Fruit fly (Drosophila melanogaster) whole organism, embryonic: Measurements from ENCODE around the gene CG15362.
A peak's percentile ranks its signal among the peaks of the same experiment; 100 is the strongest.

Experiments
- Adf1 ChIP-seq: fragments of 200-800 bp; sonication (Bioruptor generic); IDR thresholded peaks from 2 replicates; pipeline ENCODE4 v1.3.6; 2022; ENCODE audit warnings: missing biosample characterization, missing genetic modification characterization
- BtbVII ChIP-seq: fragments of 200-800 bp; sonication (Bioruptor generic); optimal IDR thresholded peaks from 3 replicates; lab custom pipeline; 2017; ENCODE audit warnings: missing biosample characterization, mild to moderate bottlenecking, missing genetic modification characterization
- CG10321 ChIP-seq: fragments of 200-800 bp; sonication (Bioruptor generic); IDR thresholded peaks from 2 replicates; pipeline ENCODE4 v1.3.6; 2022; ENCODE audit warnings: missing biosample characterization, missing genetic modification characterization
- CG10979 ChIP-seq: fragments of 200-800 bp; sonication (Bioruptor generic); optimal IDR thresholded peaks from 2 replicates; lab custom pipeline; 2018; ENCODE audit warnings: missing biosample characterization, mild to moderate bottlenecking, missing genetic modification characterization, moderate library complexity
- CG11398 ChIP-seq: fragments of 200-800 bp; sonication (Bioruptor generic); optimal IDR thresholded peaks from 2 replicates; lab custom pipeline; 2016; ENCODE audit warnings: missing biosample characterization, missing genetic modification characterization
- CG11456 ChIP-seq: fragments of 200-800 bp; sonication (Bioruptor generic); IDR thresholded peaks from 3 replicates; pipeline ENCODE4 v1.3.6; 2022; ENCODE audit warnings: missing biosample characterization, missing genetic modification characterization
- CG11695 ChIP-seq: fragments of 200-800 bp; sonication (Bioruptor generic); IDR thresholded peaks from 3 replicates; pipeline ENCODE4 v1.3.6; 2022; ENCODE audit warnings: missing biosample characterization, missing genetic modification characterization
- CG11723 ChIP-seq: fragments of 200-800 bp; sonication (Bioruptor generic); optimal IDR thresholded peaks from 2 replicates; lab custom pipeline; 2017; ENCODE audit warnings: missing biosample characterization, mild to moderate bottlenecking, missing genetic modification characterization
- CG12219 ChIP-seq: fragments of 200-800 bp; sonication (Bioruptor generic); optimal IDR thresholded peaks from 3 replicates; lab custom pipeline; 2018; ENCODE audit warnings: missing biosample characterization, mild to moderate bottlenecking, missing genetic modification characterization
- CG14014 ChIP-seq: fragments of 200-800 bp; sonication (Bioruptor generic); IDR thresholded peaks from 2 replicates; pipeline ENCODE4 v1.3.6; 2022; ENCODE audit warnings: missing biosample characterization, missing genetic modification characterization
- CG17829 ChIP-seq: fragments of 200-800 bp; optimal IDR thresholded peaks from 2 replicates; lab custom pipeline; 2019; ENCODE audit warnings: missing biosample characterization, mild to moderate bottlenecking, missing genetic modification characterization, moderate library complexity
- CG1832 ChIP-seq: fragments of 200-800 bp; sonication (Bioruptor generic); optimal IDR thresholded peaks from 2 replicates; lab custom pipeline; 2017; ENCODE audit warnings: missing biosample characterization, mild to moderate bottlenecking, missing genetic modification characterization, inconsistent platforms
- CG18619 ChIP-seq: fragments of 200-800 bp; sonication (Bioruptor generic); optimal IDR thresholded peaks from 3 replicates; lab custom pipeline; 2017; ENCODE audit warnings: missing biosample characterization, mild to moderate bottlenecking, missing genetic modification characterization
- CG2199 ChIP-seq: fragments of 200-800 bp; sonication (Bioruptor generic); IDR thresholded peaks from 3 replicates; pipeline ENCODE4 v1.3.6; 2022; ENCODE audit warnings: missing biosample characterization, missing genetic modification characterization
- CG3995 ChIP-seq: fragments of 200-800 bp; sonication (Bioruptor generic); optimal IDR thresholded peaks from 3 replicates; lab custom pipeline; 2016; ENCODE audit warnings: missing biosample characterization, missing genetic modification characterization
- CG4360 ChIP-seq: fragments of 200-800 bp; sonication (Bioruptor generic); IDR thresholded peaks from 2 replicates; pipeline ENCODE4 v1.3.6; 2022; ENCODE audit warnings: missing biosample characterization, missing genetic modification characterization
- CG43689 ChIP-seq: fragments of 200-800 bp; sonication (Bioruptor generic); IDR thresholded peaks from 2 replicates; pipeline ENCODE4 v1.3.6; 2022; ENCODE audit warnings: missing biosample characterization, missing genetic modification characterization
- CG4730 ChIP-seq: fragments of 200-800 bp; sonication (Bioruptor generic); IDR thresholded peaks from 2 replicates; pipeline ENCODE4 v1.3.6; 2022; ENCODE audit warnings: missing biosample characterization, missing genetic modification characterization
- CG8924 ChIP-seq: fragments of 200-800 bp; optimal IDR thresholded peaks from 3 replicates; lab custom pipeline; 2019; ENCODE audit warnings: missing biosample characterization, mild to moderate bottlenecking, missing genetic modification characterization, moderate library complexity
- CG9727 ChIP-seq: fragments of 200-800 bp; sonication (Bioruptor generic); optimal IDR thresholded peaks from 3 replicates; lab custom pipeline; 2017; ENCODE audit warnings: missing biosample characterization, mild to moderate bottlenecking, missing genetic modification characterization
- Dip2 ChIP-seq: fragments of 200-800 bp; sonication (Bioruptor generic); IDR thresholded peaks from 2 replicates; pipeline ENCODE4 v1.3.6; 2022; ENCODE audit warnings: missing biosample characterization, missing genetic modification characterization
- Fer2 ChIP-seq: fragments of 200-800 bp; sonication (Bioruptor generic); optimal IDR thresholded peaks from 2 replicates; lab custom pipeline; 2018; ENCODE audit warnings: missing biosample characterization, mild to moderate bottlenecking, missing genetic modification characterization, moderate library complexity
- GATAe ChIP-seq: fragments of 200-800 bp; sonication (Bioruptor generic); conservative IDR thresholded peaks from 2 replicates; pipeline ENCODE4 v1.3.6; 2022; ENCODE audit warnings: missing biosample characterization, missing genetic modification characterization
- Lhr ChIP-seq: fragments of 200-800 bp; sonication (Bioruptor generic); optimal IDR thresholded peaks from 3 replicates; lab custom pipeline; 2017; ENCODE audit warnings: mild to moderate bottlenecking, missing biosample characterization, missing genetic modification reagents, missing genetic modification characterization
- Lpt ChIP-seq: fragments of >200 bp; optimal IDR thresholded peaks from 2 replicates; lab custom pipeline; 2018; ENCODE audit warnings: missing biosample characterization, missing genetic modification characterization
- NC2β ChIP-seq: fragments of 200-800 bp; sonication (Bioruptor generic); optimal IDR thresholded peaks from 2 replicates; lab custom pipeline; 2016; ENCODE audit warnings: missing biosample characterization, missing genetic modification characterization
- Neu2 ChIP-seq: fragments of 200-800 bp; sonication (Bioruptor generic); optimal IDR thresholded peaks from 3 replicates; lab custom pipeline; 2016; ENCODE audit warnings: missing biosample characterization, missing genetic modification characterization, borderline replicate concordance
- Nf-YC ChIP-seq: fragments of 200-800 bp; optimal IDR thresholded peaks from 3 replicates; lab custom pipeline; 2019; ENCODE audit warnings: missing biosample characterization, mild to moderate bottlenecking, missing genetic modification characterization, moderate library complexity
- Oli ChIP-seq: fragments of 200-800 bp; sonication (Bioruptor generic); optimal IDR thresholded peaks from 2 replicates; lab custom pipeline; 2018; ENCODE audit warnings: missing biosample characterization, mild to moderate bottlenecking, missing genetic modification characterization, moderate library complexity
- Six4 ChIP-seq: fragments of 200-800 bp; sonication (Bioruptor generic); optimal IDR thresholded peaks from 2 replicates; lab custom pipeline; 2016; ENCODE audit warnings: missing biosample characterization, missing genetic modification characterization
- Sox102F ChIP-seq: fragments of 200-800 bp; sonication (Bioruptor generic); optimal IDR thresholded peaks from 2 replicates; lab custom pipeline; 2018; ENCODE audit warnings: missing biosample characterization, mild to moderate bottlenecking, missing genetic modification characterization, moderate library complexity
- Xbp1 ChIP-seq: fragments of 200-800 bp; sonication (Bioruptor generic); optimal IDR thresholded peaks from 3 replicates; lab custom pipeline; 2016; ENCODE audit warnings: missing biosample characterization, mild to moderate bottlenecking, missing genetic modification characterization
- cad ChIP-seq: fragments of >200 bp; optimal IDR thresholded peaks from 2 replicates; lab custom pipeline; 2017; ENCODE audit warnings: missing biosample characterization, missing genetic modification characterization
- chif ChIP-seq, 2 experiments: fragments of 200-800 bp; sonication (Bioruptor generic); optimal IDR thresholded peaks; 3 replicates each; lab custom pipeline; 2016; ENCODE audit warnings: missing biosample characterization in 2 of 2, missing genetic modification characterization in 2 of 2
- chn ChIP-seq: fragments of 200-800 bp; sonication (Bioruptor generic); optimal IDR thresholded peaks from 2 replicates; lab custom pipeline; 2016; ENCODE audit warnings: missing biosample characterization, missing genetic modification characterization
- fd102C ChIP-seq: fragments of 200-800 bp; sonication (Bioruptor generic); optimal IDR thresholded peaks from 2 replicates; lab custom pipeline; 2018; ENCODE audit warnings: missing biosample characterization, mild to moderate bottlenecking, missing genetic modification characterization, moderate library complexity
- fru ChIP-seq: fragments of >200 bp; optimal IDR thresholded peaks from 2 replicates; lab custom pipeline; 2017
- ftz-f1 ChIP-seq: fragments of 200-800 bp; sonication (Bioruptor generic); optimal IDR thresholded peaks from 2 replicates; lab custom pipeline; 2016; ENCODE audit warnings: missing biosample characterization, missing genetic modification characterization
- gem ChIP-seq: fragments of 200-800 bp; sonication (Bioruptor generic); optimal IDR thresholded peaks from 2 replicates; lab custom pipeline; 2019; ENCODE audit warnings: missing biosample characterization, mild to moderate bottlenecking, missing genetic modification characterization, moderate library complexity
- hth ChIP-seq: fragments of >200 bp; optimal IDR thresholded peaks from 2 replicates; lab custom pipeline; 2017; ENCODE audit warnings: inconsistent platforms
- insv ChIP-seq, 2 experiments: fragments of 200-800 bp; sonication (Bioruptor generic); optimal IDR thresholded peaks; 3 replicates each; lab custom pipeline; 2016 to 2018; ENCODE audit warnings: missing biosample characterization in 2 of 2, missing genetic modification characterization in 2 of 2
- kni ChIP-seq: fragments of 200-800 bp; sonication (Bioruptor generic); optimal IDR thresholded peaks from 3 replicates; lab custom pipeline; 2017; ENCODE audit warnings: mild to moderate bottlenecking, missing biosample characterization, missing genetic modification reagents, missing genetic modification characterization
- mam ChIP-seq: fragments of 200-800 bp; sonication (Bioruptor generic); optimal IDR thresholded peaks from 3 replicates; lab custom pipeline; 2016; ENCODE audit warnings: missing biosample characterization, missing genetic modification characterization
- prd ChIP-seq, 3 experiments: fragments of >200 bp in 2 of 3; fragments of 200-800 bp in 1 of 3; sonication (Bioruptor generic) in 1 of 3; optimal IDR thresholded peaks in 2 of 3; IDR thresholded peaks in 1 of 3; 2 replicates in 2 of 3; 3 replicates in 1 of 3; pipeline versions ENCODE4 v1.3.6 to Lab custom; 2017 to 2022; ENCODE audit warnings: missing biosample characterization in 1 of 3, missing genetic modification characterization in 1 of 3
- pros ChIP-seq: fragments of 200-800 bp; sonication (Bioruptor generic); optimal IDR thresholded peaks from 3 replicates; lab custom pipeline; 2019; ENCODE audit warnings: missing biosample characterization, mild to moderate bottlenecking, missing genetic modification characterization, moderate library complexity
- pum ChIP-seq: fragments of 200-800 bp; sonication (Bioruptor generic); optimal IDR thresholded peaks from 2 replicates; lab custom pipeline; 2016; ENCODE audit warnings: missing biosample characterization, missing genetic modification characterization
- sc ChIP-seq, 3 experiments: fragments of >200 bp in 2 of 3; fragments of 200-800 bp in 1 of 3; sonication (Bioruptor generic) in 1 of 3; optimal IDR thresholded peaks; 2 replicates in 2 of 3; 3 replicates in 1 of 3; lab custom pipeline; 2017; ENCODE audit warnings: mild to moderate bottlenecking in 1 of 3, missing biosample characterization in 1 of 3, missing genetic modification characterization in 1 of 3, missing genetic modification reagents in 1 of 3
- schlank ChIP-seq: fragments of 200-800 bp; sonication (Bioruptor generic); optimal IDR thresholded peaks from 2 replicates; lab custom pipeline; 2018; ENCODE audit warnings: missing biosample characterization, mild to moderate bottlenecking, missing genetic modification characterization
- sens ChIP-seq: fragments of 200-800 bp; sonication (Bioruptor generic); peaks from one replicate; lab custom pipeline; 2016; ENCODE audit warnings: missing biosample characterization, missing genetic modification characterization
- seq ChIP-seq: fragments of 200-800 bp; sonication (Bioruptor generic); IDR thresholded peaks from 2 replicates; pipeline ENCODE4 v1.3.6; 2022; ENCODE audit warnings: missing biosample characterization, missing genetic modification characterization
- tll ChIP-seq, 2 experiments: fragments of 200-800 bp in 1 of 2; fragments of >200 bp in 1 of 2; sonication (Bioruptor generic) in 1 of 2; optimal IDR thresholded peaks; 2 replicates each; lab custom pipeline; 2017 to 2019; ENCODE audit warnings: missing biosample characterization in 2 of 2, missing genetic modification characterization in 2 of 2, mild to moderate bottlenecking in 1 of 2, moderate library complexity in 1 of 2

The CG15362 gene

dm6 chr2L:1954541-1954940, 26.4 kb upstream of the CG15362 start:
- TF ChIP-seq CG9727 (GFP tag; lab: Kevin White, UChicago) (no peak), CG8924 (tag; lab: Kevin White, UChicago) (no peak), CG14014 (no peak), NC2β (GFP tag; lab: Kevin White, UChicago) (no peak), tll (GFP tag; optimal IDR thresholded peaks at IDR 0.05; lab: Kevin White, UChicago) (peak in 1 of 2 experiments; percentile 48), pros (GFP tag; lab: Kevin White, UChicago) (peak; percentile 31), CG11695 (no peak), Nf-YC (tag; lab: Kevin White, UChicago) (peak; percentile 96), chif (GFP tag; optimal IDR thresholded peaks at IDR 0.05; lab: Kevin White, UChicago) (peak in 1 of 2 experiments; percentile 5), CG10321 (GFP tag; lab: Robert Waterston, UW) (peak; percentile 88), kni (GFP tag; lab: Kevin White, UChicago) (no peak), CG11723 (GFP tag; lab: Kevin White, UChicago) (no peak), mam (no peak), CG1832 (GFP tag; lab: Kevin White, UChicago) (peak; percentile 96), insv (GFP tag; optimal IDR thresholded peaks at IDR 0.05; lab: Kevin White, UChicago) (peak; percentile 69 to 96), CG4360 (GFP tag; lab: Robert Waterston, UW) (peak; percentile 50; the same call in 1 of the 2 replicates), Xbp1 (no peak), Dip2 (GFP tag; lab: Robert Waterston, UW) (no peak), chn (no peak), cad (no peak), CG4730 (GFP tag; lab: Robert Waterston, UW) (no peak), CG10979 (no peak), fru (lab: Kevin White, UChicago) (no peak), CG43689 (no peak), Six4 (GFP tag; lab: Kevin White, UChicago) (no peak), Fer2 (tag; lab: Kevin White, UChicago) (no peak), CG12219 (GFP tag; lab: Kevin White, UChicago) (no peak), CG2199 (GFP tag; lab: Robert Waterston, UW) (no peak), prd (optimal IDR thresholded peaks at IDR 0.05; lab: Kevin White, UChicago) (no peak), prd (GFP tag; IDR thresholded peaks at IDR 0.05; lab: Robert Waterston, UW) (no peak), fd102C (GFP tag; lab: Kevin White, UChicago) (no peak), CG3995 (no peak), Lpt (GFP tag; lab: Kevin White, UChicago) (no peak), gem (tag; lab: Kevin White, UChicago) (no peak), Lhr (GFP tag; lab: Kevin White, UChicago) (no peak), GATAe (no peak), CG11398 (no peak), ftz-f1 (GFP tag; lab: Kevin White, UChicago) (no peak), CG18619 (no peak), BtbVII (no peak), seq (GFP tag; lab: Robert Waterston, UW) (peak; percentile 96), pum (GFP tag; lab: Kevin White, UChicago) (no peak), Oli (no peak), sens (GFP tag; lab: Kevin White, UChicago) (peak; percentile 34), Neu2 (GFP tag; lab: Kevin White, UChicago) (no peak), sc (optimal IDR thresholded peaks at IDR 0.05; lab: Kevin White, UChicago) (no peak), sc (GFP tag; optimal IDR thresholded peaks at IDR 0.05; lab: Kevin White, UChicago) (no peak), CG17829 (tag; lab: Kevin White, UChicago) (peak; percentile 4), CG11456 (no peak), Sox102F (GFP tag; lab: Kevin White, UChicago) (no peak), hth (lab: Kevin White, UChicago) (no peak), Adf1 (peak; percentile 92), schlank (tag; lab: Kevin White, UChicago) (no peak)
